Worm (Caenorhabditis elegans): Measurements from ENCODE around the gene hot-7.

DNA sequence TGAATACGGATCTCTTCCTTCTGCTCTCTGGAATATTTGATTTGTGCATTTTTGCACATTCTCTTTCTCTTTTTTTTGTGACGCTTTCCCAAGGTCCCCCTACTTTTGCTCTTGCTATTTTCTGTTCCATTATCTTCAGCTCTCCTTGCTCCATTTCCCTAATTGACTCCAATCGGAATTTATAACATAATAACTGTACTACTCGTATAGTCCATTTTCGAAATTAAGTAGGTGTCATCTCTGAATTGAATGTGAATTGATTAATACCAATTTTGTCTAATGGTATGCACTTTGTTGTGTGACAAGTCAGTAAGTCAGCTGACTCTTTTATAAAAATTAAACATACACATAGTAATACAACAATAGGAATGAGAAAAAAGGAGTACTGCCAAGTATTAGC, 15.3 kb upstream of the hot-7 start:
- TF ChIP-seq eor-1 (tag; optimal IDR thresholded peaks at IDR 0.05) (no peak), nhr-28 (tag; optimal IDR thresholded peaks at IDR 0.05) (no peak), unc-62 (GFP tag; optimal IDR thresholded peaks at IDR 0.05) (no peak), nhr-11 (tag; optimal IDR thresholded peaks at IDR 0.05) (no peak), sea-2 (GFP tag; optimal IDR thresholded peaks at IDR 0.05) (no peak), nhr-67 (tag; optimal IDR thresholded peaks at IDR 0.05) (no peak), pha-4 (tag; optimal IDR thresholded peaks at IDR 0.05) (no peak), snpc-4 (tag; optimal IDR thresholded peaks at IDR 0.05) (no peak), lin-39 (tag; optimal IDR thresholded peaks at IDR 0.05) (no peak)
